Worm (Caenorhabditis elegans): ENCODE measurements around the gene C50D2.7.

DNA sequence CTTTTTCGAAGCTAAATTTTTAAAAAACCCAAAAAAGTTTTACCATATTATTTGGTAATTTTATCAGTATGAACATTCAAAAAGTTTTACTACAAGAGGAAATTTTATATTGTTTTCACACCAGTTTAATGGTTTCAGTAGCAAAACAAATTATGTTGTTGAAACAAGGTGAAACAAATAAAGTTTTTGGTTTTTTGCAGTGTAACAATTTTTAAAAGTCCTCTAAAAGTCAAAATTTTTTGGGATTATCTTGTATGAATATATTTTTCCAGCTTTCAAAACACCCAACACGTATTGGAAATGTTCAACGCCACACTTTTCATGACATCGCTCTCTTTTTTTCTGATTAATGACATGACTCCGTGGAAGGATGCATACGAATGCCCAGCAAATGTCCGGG lies 21.8 kb upstream of the C50D2.7 start, which contains the start of gene srt-54:
- TF ChIP-seq hmg-4 (GFP tag; optimal IDR thresholded peaks at IDR 0.05) (no peak), aly-1 (tag; optimal IDR thresholded peaks at IDR 0.05) (no peak), flt-1 (GFP tag; IDR thresholded peaks at IDR 0.05) (no peak), ama-1 (optimal IDR thresholded peaks at IDR 0.05) (no peak), hmbx-1 (tag; optimal IDR thresholded peaks at IDR 0.05) (no peak), ceh-36 (tag; optimal IDR thresholded peaks at IDR 0.05) (no peak), ceh-13 (GFP tag; optimal IDR thresholded peaks at IDR 0.05) (no peak), ets-7 (tag; optimal IDR thresholded peaks at IDR 0.05) (no peak), scrt-1 (GFP tag; IDR thresholded peaks at IDR 0.05) (no peak), tbx-11 (GFP tag; IDR thresholded peaks at IDR 0.05) (no peak), hnd-1 (tag; optimal IDR thresholded peaks at IDR 0.05) (no peak), tbx-37 (GFP tag; conservative IDR thresholded peaks at IDR 0.05) (no peak), F13C5.2 (tag; optimal IDR thresholded peaks at IDR 0.05) (no peak)

All from whole organism, early embryonic.